Worm (Caenorhabditis elegans) whole organism, L3 larva: ENCODE data around the gene clp-1.

Source experiments
- nhr-67 ChIP-seq: fragments of 150-350 bp; optimal IDR thresholded peaks from 2 replicates; lab custom pipeline; 2014; ENCODE audit warnings: missing biosample characterization, missing genetic modification characterization
- sea-2 ChIP-seq: fragments of 150-350 bp; sonication (generic microtip); optimal IDR thresholded peaks from 4 replicates; lab custom pipeline; 2014; ENCODE audit warnings: missing biosample characterization, missing genetic modification reagents, missing genetic modification characterization
- snpc-4 ChIP-seq: fragments of 150-350 bp; optimal IDR thresholded peaks from 2 replicates; lab custom pipeline; 2014; ENCODE audit warnings: missing biosample characterization, missing genetic modification characterization
- unc-62 ChIP-seq: fragments of 150-350 bp; sonication (generic microtip); optimal IDR thresholded peaks from 4 replicates; lab custom pipeline; 2014; ENCODE audit warnings: missing biosample characterization, missing genetic modification reagents, missing genetic modification characterization
- zag-1 ChIP-seq: fragments of 150-350 bp; optimal IDR thresholded peaks from 2 replicates; lab custom pipeline; 2014; ENCODE audit warnings: missing biosample characterization, missing genetic modification characterization
- ztf-4 ChIP-seq: fragments of 150-350 bp; optimal IDR thresholded peaks from 2 replicates; lab custom pipeline; 2014; ENCODE audit warnings: missing biosample characterization, missing genetic modification characterization

- TF ChIP-seq ztf-4: no peak
- TF ChIP-seq snpc-4 (tag; lab: Kevin White, UChicago): no peak
- no peak for TF ChIP-seq zag-1 (tag; lab: Kevin White, UChicago)
- TF ChIP-seq sea-2 (GFP tag; lab: Kevin White, UChicago): no peak
- no peak for TF ChIP-seq nhr-67 (tag; lab: Kevin White, UChicago)
- no peak for TF ChIP-seq unc-62 (GFP tag; lab: Kevin White, UChicago)
Measured at ce11 chrIII:7972061-7972460, 7.7 kb upstream of the clp-1 start, which contains the start of gene F54H12.5.
